Worm (Caenorhabditis elegans): ENCODE results near the gene R144.13.
A peak's percentile ranks its signal among the peaks of the same experiment; 100 is the strongest.
"Not testable (repeated sequence)": the region's sequence is repeated elsewhere in the genome, so short reads cannot be mapped to it uniquely, and the experiment has no call there.

Gene R144.13

DNA sequence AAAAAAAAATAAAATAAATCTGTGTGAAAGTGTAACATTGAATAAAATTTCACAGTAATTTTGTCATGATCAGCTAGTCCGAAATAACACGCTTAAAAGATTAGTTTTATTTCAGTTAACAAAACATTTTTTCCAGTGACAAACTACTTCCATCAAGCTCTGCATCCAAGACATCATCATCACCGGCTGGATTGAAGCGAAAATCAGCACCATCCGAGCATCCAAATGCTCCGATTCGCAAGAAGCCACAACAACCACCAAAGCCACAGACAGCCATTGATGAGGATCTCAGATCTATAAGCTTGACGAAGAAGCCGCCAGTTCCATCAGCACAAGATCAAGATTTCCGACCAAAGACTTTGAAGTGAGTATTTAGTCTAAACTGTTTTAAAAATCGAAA is 4.2 kb downstream of the R144.13 start:
- peak; percentile 78 for TF ChIP-seq aha-1 (tag)
- no peak for TF ChIP-seq dmd-6 (GFP tag; IDR thresholded peaks at IDR 0.05)
- no peak for TF ChIP-seq ZK546.5 (tag; optimal IDR thresholded peaks at IDR 0.05)
- no peak for TF ChIP-seq Y48G9A.11 (GFP tag; IDR thresholded peaks at IDR 0.05)
- TF ChIP-seq lin-29 (GFP tag; IDR thresholded peaks at IDR 0.05) = no peak
- TF ChIP-seq lin-38 (GFP tag; IDR thresholded peaks at IDR 0.05) = 0 out of 2 replicates have a peak, but pooled peaks have one; percentile 11
- no peak for TF ChIP-seq Y105C5A.15 (GFP tag; IDR thresholded peaks at IDR 0.05)
- peak; percentile 49; the same call in 1 of the 2 replicates for TF ChIP-seq T26A8.4 (GFP tag; IDR thresholded peaks at IDR 0.05)

DNA sequence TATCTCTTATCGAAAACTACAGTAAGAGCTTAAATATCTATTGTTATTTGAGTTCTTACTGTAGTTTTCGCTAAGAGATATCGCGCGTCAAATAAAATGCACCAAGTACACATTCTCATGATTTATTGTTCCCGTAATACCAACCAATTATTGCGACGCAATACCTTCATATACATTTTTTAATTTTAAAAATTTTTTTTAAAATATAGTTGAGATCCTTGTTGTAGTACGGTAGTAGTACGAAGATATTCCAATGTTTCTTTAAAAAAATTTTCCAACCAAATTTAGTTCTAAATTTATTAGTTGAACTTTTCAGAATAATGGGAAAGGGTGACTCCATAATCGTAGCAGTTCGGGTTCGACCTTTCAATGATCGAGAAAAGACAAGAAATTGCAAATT is 7.6 kb downstream of the R144.13 start, which contains the start of gene klp-6:
Gene klp-6 (plus strand): TSS at position 301 of the 400 bp plus-strand sequence.
- TF ChIP-seq D1046.2 (GFP tag; IDR thresholded peaks at IDR 0.05) (no peak), fos-1 (tag; optimal IDR thresholded peaks at IDR 0.05) (no peak), ztf-7 (tag; optimal IDR thresholded peaks at IDR 0.05) (no peak), spr-1 (tag; optimal IDR thresholded peaks at IDR 0.05) (no peak), lin-29 (GFP tag; IDR thresholded peaks at IDR 0.05) (no peak), mes-2 (tag; optimal IDR thresholded peaks at IDR 0.05; ENCODE audit: poor library complexity, severe bottlenecking) (no peak), sdz-12 (GFP tag; optimal IDR thresholded peaks at IDR 0.05) (no peak), nhr-42 (GFP tag; IDR thresholded peaks at IDR 0.05) (no peak), mdt-29 (GFP tag; IDR thresholded peaks at IDR 0.05) (no peak), dve-1 (tag; optimal IDR thresholded peaks at IDR 0.05; ENCODE audit: insufficient read depth) (no peak)

DNA sequence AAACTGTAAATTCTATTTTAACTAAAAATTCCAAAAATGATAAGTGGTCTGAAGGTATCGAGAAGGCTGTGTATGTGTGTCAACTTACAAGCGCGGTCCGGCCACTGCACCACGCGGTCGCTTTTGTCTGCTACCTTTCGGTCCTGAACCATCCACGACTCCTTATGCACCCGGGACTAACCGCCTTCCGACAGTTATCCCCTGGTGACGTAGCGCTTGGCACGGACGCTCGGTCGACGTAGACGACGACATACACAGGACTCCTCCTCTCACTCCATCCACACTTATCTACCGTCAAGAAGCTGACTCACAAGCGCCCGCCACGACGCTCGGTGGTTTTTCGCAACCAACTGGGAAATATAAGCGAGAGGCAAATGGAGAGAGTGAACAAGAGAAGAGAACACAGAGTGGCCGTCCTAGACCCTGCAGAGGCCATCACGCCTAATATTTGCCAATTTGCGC is 8.3 kb downstream of the R144.13 start:
- TF ChIP-seq hif-1 (tag; optimal IDR thresholded peaks at IDR 0.05) (peak; percentile 32 to 48), set-16 (GFP tag; IDR thresholded peaks at IDR 0.05) (peak; percentile 88), unc-130 (GFP tag; optimal IDR thresholded peaks at IDR 0.05) (peak; percentile 69), dmd-8 (GFP tag; IDR thresholded peaks at IDR 0.05) (peak; percentile 65; the same call in 1 of the 2 replicates), spr-1 (tag; optimal IDR thresholded peaks at IDR 0.05) (peak; percentile 81), nhr-41 (GFP tag; IDR thresholded peaks at IDR 0.05) (peak; percentile 19; the same call in 1 of the 2 replicates), pha-4 (GFP tag; IDR thresholded peaks at IDR 0.05) (peak; percentile 89), hlh-30 (tag; optimal IDR thresholded peaks at IDR 0.05; ENCODE audit: insufficient read depth) (peak; percentile 65), Y5F2A.4 (GFP tag; optimal IDR thresholded peaks at IDR 0.05) (peak; percentile 70), sdz-12 (GFP tag; optimal IDR thresholded peaks at IDR 0.05) (peak; percentile 86), zip-11 (GFP tag; IDR thresholded peaks at IDR 0.05) (0 out of 2 replicates have a peak, but pooled peaks have one; percentile 60), madf-5 (GFP tag; IDR thresholded peaks at IDR 0.05) (peak; percentile 61 to 78; a peak in 2 of 4 replicates), lin-29 (GFP tag; IDR thresholded peaks at IDR 0.05) (peak; percentile 66), lim-7 (GFP tag; IDR thresholded peaks at IDR 0.05) (peak; percentile 78), vab-7 (GFP tag; IDR thresholded peaks at IDR 0.05) (peak; percentile 72), ZK337.2 (GFP tag; IDR thresholded peaks at IDR 0.05) (peak; percentile 58; the same call in 1 of the 2 replicates), ceh-20 (GFP tag; IDR thresholded peaks at IDR 0.05) (peak; percentile 86), D1046.2 (GFP tag; IDR thresholded peaks at IDR 0.05) (0 out of 2 replicates have a peak, but pooled peaks have one; percentile 52), daf-16 (GFP tag; optimal IDR thresholded peaks at IDR 0.05) (peak; percentile 71 to 85), daf-16 (tag; optimal IDR thresholded peaks at IDR 0.05) (peak; percentile 25), nhr-28 (tag; optimal IDR thresholded peaks at IDR 0.05) (peak; percentile 31), saeg-2 (GFP tag; IDR thresholded peaks at IDR 0.05) (peak; percentile 63; the same call in 1 of the 2 replicates), hmg-1.1 (GFP tag; IDR thresholded peaks at IDR 0.05) (peak; percentile 97), nhr-48 (tag; optimal IDR thresholded peaks at IDR 0.05) (peak; percentile 63), F26F4.8 (GFP tag; conservative IDR thresholded peaks at IDR 0.05) (0 out of 2 replicates have a peak, but pooled peaks have one; percentile 47), snpc-1.2 (GFP tag; IDR thresholded peaks at IDR 0.05) (peak; percentile 81; the same call in 1 of the 2 replicates), rbr-2 (tag; optimal IDR thresholded peaks at IDR 0.05) (peak; percentile 90), lin-13 (GFP tag; optimal IDR thresholded peaks at IDR 0.05) (peak; percentile 63), lsy-2 (tag; optimal IDR thresholded peaks at IDR 0.05) (peak in 1 of 2 experiments; percentile 53), zip-2 (tag; optimal IDR thresholded peaks at IDR 0.05) (peak; percentile 24), duxl-1 (tag; optimal IDR thresholded peaks at IDR 0.05; ENCODE audit: poor library complexity) (peak; percentile 47), mep-1 (tag; optimal IDR thresholded peaks at IDR 0.05) (peak; percentile 85)
- not testable (repeated sequence) for TF ChIP-seq pha-4 (tag; optimal IDR thresholded peaks at IDR 0.05)

Data from whole organism, L4 larva.